Fruit fly (Drosophila melanogaster) whole organism, embryonic: ENCODE results near the gene CG9919.

ENCODE experiments used
- Ada2b ChIP-seq: fragments of 200-800 bp; sonication (Bioruptor generic); IDR thresholded peaks from 2 replicates; pipeline ENCODE4 v1.3.6; 2022; ENCODE audit warnings: missing biosample characterization, missing genetic modification characterization
- Atf6 ChIP-seq: fragments of 200-800 bp; sonication (Bioruptor generic); IDR thresholded peaks from 2 replicates; pipeline ENCODE4 v1.3.6; 2022; ENCODE audit warnings: missing biosample characterization, missing genetic modification characterization
- Blimp-1 ChIP-seq: fragments of 200-800 bp; sonication (Bioruptor generic); optimal IDR thresholded peaks from 3 replicates; lab custom pipeline; 2018; ENCODE audit warnings: missing biosample characterization, missing genetic modification characterization, mild to moderate bottlenecking, moderate library complexity, missing genetic modification reagents
- CG11398 ChIP-seq: fragments of 200-800 bp; sonication (Bioruptor generic); optimal IDR thresholded peaks from 2 replicates; lab custom pipeline; 2016; ENCODE audit warnings: missing biosample characterization, missing genetic modification characterization
- CG12155 ChIP-seq: fragments of 200-800 bp; sonication (Bioruptor generic); optimal IDR thresholded peaks from 3 replicates; lab custom pipeline; 2016; ENCODE audit warnings: missing biosample characterization, missing genetic modification characterization
- CG12659 ChIP-seq: fragments of 200-800 bp; sonication (Bioruptor generic); optimal IDR thresholded peaks from 3 replicates; lab custom pipeline; 2017; ENCODE audit warnings: mild to moderate bottlenecking, missing biosample characterization, missing genetic modification reagents, missing genetic modification characterization
- CG14050 ChIP-seq: fragments of 200-800 bp; sonication (Bioruptor generic); IDR thresholded peaks from 3 replicates; pipeline ENCODE4 v1.3.6; 2022; ENCODE audit warnings: missing biosample characterization, missing genetic modification characterization
- CG14441 ChIP-seq: fragments of 200-800 bp; sonication (Bioruptor generic); IDR thresholded peaks from 2 replicates; pipeline ENCODE4 v1.3.6; 2022; ENCODE audit warnings: missing biosample characterization, missing genetic modification characterization
- CG14860 ChIP-seq: fragments of 200-800 bp; sonication (Bioruptor generic); IDR thresholded peaks from 3 replicates; pipeline ENCODE4 v1.3.6; 2022; ENCODE audit warnings: missing biosample characterization, missing genetic modification characterization; ENCODE audit not compliant: partially characterized antibody
- CG14965 ChIP-seq: fragments of 200-800 bp; sonication (Bioruptor generic); optimal IDR thresholded peaks from 2 replicates; lab custom pipeline; 2016; ENCODE audit warnings: missing biosample characterization, missing genetic modification characterization, borderline replicate concordance
- CG1529 ChIP-seq: fragments of 200-800 bp; sonication (Bioruptor generic); optimal IDR thresholded peaks from 3 replicates; lab custom pipeline; 2018; ENCODE audit warnings: missing biosample characterization, missing genetic modification characterization
- CG15479 ChIP-seq: fragments of 200-800 bp; sonication (Bioruptor generic); optimal IDR thresholded peaks from 3 replicates; lab custom pipeline; 2019; ENCODE audit warnings: missing biosample characterization, mild to moderate bottlenecking, missing genetic modification characterization, moderate library complexity
- CG16813 ChIP-seq: fragments of 200-800 bp; sonication (Bioruptor generic); IDR thresholded peaks from 3 replicates; pipeline ENCODE4 v1.3.6; 2022; ENCODE audit warnings: missing biosample characterization, missing genetic modification characterization; ENCODE audit not compliant: partially characterized antibody
- CG17361 ChIP-seq: fragments of 200-800 bp; sonication (Bioruptor generic); IDR thresholded peaks from 3 replicates; pipeline ENCODE4 v1.3.6; 2022; ENCODE audit warnings: missing biosample characterization, missing genetic modification characterization
- CG17912 ChIP-seq: fragments of 200-800 bp; sonication (Bioruptor generic); optimal IDR thresholded peaks from 2 replicates; lab custom pipeline; 2018; ENCODE audit warnings: missing biosample characterization, mild to moderate bottlenecking, missing genetic modification characterization
- CG1792 ChIP-seq: fragments of 200-800 bp; sonication (Bioruptor generic); optimal IDR thresholded peaks from 2 replicates; lab custom pipeline; 2016; ENCODE audit warnings: missing biosample characterization, missing genetic modification characterization
- CG18262 ChIP-seq: fragments of 200-800 bp; optimal IDR thresholded peaks from 3 replicates; lab custom pipeline; 2019; ENCODE audit warnings: missing biosample characterization, mild to moderate bottlenecking, missing genetic modification characterization, moderate library complexity
- CG2712 ChIP-seq: fragments of 200-800 bp; optimal IDR thresholded peaks from 3 replicates; lab custom pipeline; 2019; ENCODE audit warnings: missing biosample characterization, mild to moderate bottlenecking, missing genetic modification characterization, moderate library complexity
- CG34224 ChIP-seq: fragments of 200-800 bp; sonication (Bioruptor generic); IDR thresholded peaks from 3 replicates; pipeline ENCODE4 v1.3.6; 2022; ENCODE audit warnings: missing biosample characterization, missing genetic modification characterization; ENCODE audit not compliant: partially characterized antibody
- CG3838 ChIP-seq: fragments of 200-800 bp; sonication (Bioruptor generic); optimal IDR thresholded peaks from 3 replicates; lab custom pipeline; 2016; ENCODE audit warnings: missing biosample characterization, missing genetic modification characterization
- CG5180 ChIP-seq: fragments of 200-800 bp; sonication (Bioruptor generic); optimal IDR thresholded peaks from 3 replicates; lab custom pipeline; 2017; ENCODE audit warnings: missing biosample characterization, missing genetic modification characterization, mild to moderate bottlenecking, moderate library complexity, missing genetic modification reagents
- CG6791 ChIP-seq: fragments of 200-800 bp; sonication (Bioruptor generic); IDR thresholded peaks from 3 replicates; pipeline ENCODE4 v1.3.6; 2022; ENCODE audit warnings: missing biosample characterization, missing genetic modification characterization; ENCODE audit not compliant: partially characterized antibody
- CG9797 ChIP-seq: fragments of 200-800 bp; sonication (Bioruptor generic); optimal IDR thresholded peaks from 3 replicates; lab custom pipeline; 2018; ENCODE audit warnings: missing biosample characterization, mild to moderate bottlenecking, missing genetic modification characterization
- Dip2 ChIP-seq: fragments of 200-800 bp; sonication (Bioruptor generic); IDR thresholded peaks from 2 replicates; pipeline ENCODE4 v1.3.6; 2022; ENCODE audit warnings: missing biosample characterization, missing genetic modification characterization
- Dip3 ChIP-seq: fragments of 200-800 bp; sonication (Bioruptor generic); optimal IDR thresholded peaks from 3 replicates; lab custom pipeline; 2016; ENCODE audit warnings: missing biosample characterization, missing genetic modification characterization
- Dll ChIP-seq: fragments of 200-800 bp; sonication (Bioruptor generic); IDR thresholded peaks from 4 replicates; pipeline ENCODE4 v1.3.6; 2022; ENCODE audit warnings: missing biosample characterization, missing genetic modification characterization; ENCODE audit not compliant: partially characterized antibody
- Dp ChIP-seq: fragments of 200-800 bp; sonication (Bioruptor generic); optimal IDR thresholded peaks from 2 replicates; lab custom pipeline; 2018; ENCODE audit warnings: missing biosample characterization, mild to moderate bottlenecking, missing genetic modification characterization, moderate library complexity
- E2f1 ChIP-seq: fragments of 200-800 bp; sonication (Bioruptor generic); IDR thresholded peaks from 2 replicates; pipeline ENCODE4 v1.3.6; 2022; ENCODE audit warnings: missing biosample characterization, missing genetic modification characterization
- Ets65A ChIP-seq: fragments of 200-800 bp; sonication (Bioruptor generic); peaks from one replicate; lab custom pipeline; 2016; ENCODE audit warnings: missing biosample characterization, missing genetic modification characterization
- HLH54F ChIP-seq: fragments of 200-800 bp; sonication (Bioruptor generic); optimal IDR thresholded peaks from 3 replicates; lab custom pipeline; 2016; ENCODE audit warnings: missing biosample characterization, missing genetic modification characterization
- Hr51 ChIP-seq, 2 experiments: fragments of 200-800 bp; sonication (Bioruptor generic); optimal IDR thresholded peaks; 2 replicates in 1 of 2; 3 replicates in 1 of 2; lab custom pipeline; 2016 to 2018; ENCODE audit warnings: missing biosample characterization in 2 of 2, missing genetic modification characterization in 2 of 2, mild to moderate bottlenecking in 1 of 2, moderate library complexity in 1 of 2
- Lhr ChIP-seq: fragments of 200-800 bp; sonication (Bioruptor generic); optimal IDR thresholded peaks from 3 replicates; lab custom pipeline; 2017; ENCODE audit warnings: mild to moderate bottlenecking, missing biosample characterization, missing genetic modification reagents, missing genetic modification characterization
- Max ChIP-seq: fragments of 200-800 bp; sonication (Bioruptor generic); optimal IDR thresholded peaks from 2 replicates; lab custom pipeline; 2016; ENCODE audit warnings: missing biosample characterization, mild to moderate bottlenecking, missing genetic modification characterization
- Taf1 ChIP-seq: fragments of 200-800 bp; sonication (Bioruptor generic); IDR thresholded peaks from 2 replicates; pipeline ENCODE4 v1.3.6; 2022; ENCODE audit warnings: missing biosample characterization, missing genetic modification characterization
- bigmax ChIP-seq: fragments of 200-800 bp; sonication (Bioruptor generic); optimal IDR thresholded peaks from 2 replicates; lab custom pipeline; 2018; ENCODE audit warnings: missing biosample characterization, mild to moderate bottlenecking, missing genetic modification characterization
- chinmo ChIP-seq: fragments of 200-800 bp; sonication (Bioruptor generic); IDR thresholded peaks from 4 replicates; pipeline ENCODE4 v1.3.6; 2022; ENCODE audit warnings: missing biosample characterization, missing genetic modification characterization; ENCODE audit not compliant: partially characterized antibody
- croc ChIP-seq: fragments of 200-800 bp; sonication (Bioruptor generic); conservative IDR thresholded peaks from 3 replicates; pipeline ENCODE4 v1.3.6; 2022; ENCODE audit warnings: missing biosample characterization, missing genetic modification characterization
- cwo ChIP-seq: fragments of 200-800 bp; sonication (Bioruptor generic); optimal IDR thresholded peaks from 3 replicates; lab custom pipeline; 2017; ENCODE audit warnings: missing biosample characterization, missing genetic modification characterization, mild to moderate bottlenecking, moderate library complexity, missing genetic modification reagents
- ems ChIP-seq: fragments of 200-800 bp; sonication (Bioruptor generic); optimal IDR thresholded peaks from 3 replicates; lab custom pipeline; 2016; ENCODE audit warnings: missing biosample characterization, missing genetic modification characterization
- eve ChIP-seq, 2 experiments: fragments of >200 bp; optimal IDR thresholded peaks; 2 replicates each; lab custom pipeline; 2017; ENCODE audit warnings: missing biosample characterization in 2 of 2, missing genetic modification characterization in 2 of 2
- gt ChIP-seq: fragments of 200-800 bp; sonication (Bioruptor generic); IDR thresholded peaks from 2 replicates; pipeline ENCODE4 v1.3.6; 2022; ENCODE audit warnings: missing biosample characterization, missing genetic modification characterization
- oc ChIP-seq: fragments of 200-800 bp; sonication (Bioruptor generic); optimal IDR thresholded peaks from 2 replicates; lab custom pipeline; 2018; ENCODE audit warnings: missing biosample characterization, mild to moderate bottlenecking, missing genetic modification characterization, moderate library complexity
- prd ChIP-seq, 3 experiments: fragments of >200 bp in 2 of 3; fragments of 200-800 bp in 1 of 3; sonication (Bioruptor generic) in 1 of 3; optimal IDR thresholded peaks in 2 of 3; IDR thresholded peaks in 1 of 3; 2 replicates in 2 of 3; 3 replicates in 1 of 3; pipeline versions ENCODE4 v1.3.6 to Lab custom; 2017 to 2022; ENCODE audit warnings: missing biosample characterization in 1 of 3, missing genetic modification characterization in 1 of 3
- row ChIP-seq: fragments of 200-800 bp; sonication (Bioruptor generic); IDR thresholded peaks from 3 replicates; pipeline ENCODE4 v1.3.6; 2022; ENCODE audit warnings: missing biosample characterization, missing genetic modification characterization
- toy ChIP-seq: fragments of 200-800 bp; sonication (Bioruptor generic); IDR thresholded peaks from 2 replicates; pipeline ENCODE4 v1.3.6; 2022; ENCODE audit warnings: missing biosample characterization, missing genetic modification characterization
- unpg ChIP-seq: fragments of 200-800 bp; sonication (Bioruptor generic); optimal IDR thresholded peaks from 3 replicates; lab custom pipeline; 2018; ENCODE audit warnings: missing biosample characterization, mild to moderate bottlenecking, missing genetic modification characterization, moderate library complexity
- vnd ChIP-seq: fragments of 200-800 bp; sonication (Bioruptor generic); IDR thresholded peaks from 3 replicates; pipeline ENCODE4 v1.3.6; 2022; ENCODE audit warnings: missing biosample characterization, missing genetic modification characterization; ENCODE audit not compliant: partially characterized antibody
- yki ChIP-seq: fragments of >200 bp; optimal IDR thresholded peaks from 3 replicates; lab custom pipeline; 2018

CG9919 gene

dm6 chrX:16313078-16313875, 17.3 kb downstream of the CG9919 start, which contains the start of the genes CG9915 and SWIP (continued):
- TF ChIP-seq CG16813 (GFP tag; lab: Robert Waterston, UW) (peak; percentile 70), cwo (GFP tag; lab: Kevin White, UChicago) (no peak), Dip3 (GFP tag; lab: Kevin White, UChicago) (no peak), E2f1 (GFP tag; lab: Robert Waterston, UW) (no peak), Atf6 (GFP tag; lab: Robert Waterston, UW) (no peak), yki (lab: Kevin White, UChicago) (no peak), CG1529 (no peak), CG11398 (GFP tag; lab: Kevin White, UChicago) (no peak), CG3838 (GFP tag; lab: Kevin White, UChicago) (no peak), CG14441 (GFP tag; lab: Robert Waterston, UW) (no peak), prd (optimal IDR thresholded peaks at IDR 0.05; lab: Kevin White, UChicago) (no peak), prd (GFP tag; IDR thresholded peaks at IDR 0.05; lab: Robert Waterston, UW) (no peak), Dll (GFP tag; lab: Robert Waterston, UW) (peak; percentile 56), CG12659 (GFP tag; lab: Kevin White, UChicago) (peak; percentile 44), bigmax (no peak), unpg (GFP tag; lab: Kevin White, UChicago) (peak; percentile 7), vnd (GFP tag; lab: Robert Waterston, UW) (peak; percentile 70), CG2712 (tag; lab: Kevin White, UChicago) (peak; percentile 12), CG9797 (GFP tag; lab: Kevin White, UChicago) (no peak), HLH54F (GFP tag; lab: Kevin White, UChicago) (no peak), ems (no peak), CG14965 (GFP tag; lab: Kevin White, UChicago) (no peak), CG15479 (GFP tag; lab: Kevin White, UChicago) (no peak), CG17361 (GFP tag; lab: Robert Waterston, UW) (peak; percentile 46; the same call in 1 of the 3 replicates), CG12155 (GFP tag; lab: Kevin White, UChicago) (no peak), CG5180 (GFP tag; lab: Kevin White, UChicago) (no peak), Hr51 (GFP tag; optimal IDR thresholded peaks at IDR 0.05; lab: Kevin White, UChicago) (no peak), Lhr (GFP tag; lab: Kevin White, UChicago) (no peak), Taf1 (GFP tag; lab: Robert Waterston, UW) (no peak), croc (GFP tag; lab: Robert Waterston, UW) (no peak), eve (GFP tag; optimal IDR thresholded peaks at IDR 0.05; lab: Kevin White, UChicago) (no peak), CG18262 (peak; percentile 34), Max (peak; percentile 21), toy (GFP tag; lab: Robert Waterston, UW) (no peak), CG17912 (no peak), CG14860 (peak; percentile 67; the same call in 2 of the 3 replicates), gt (GFP tag; lab: Robert Waterston, UW) (no peak), CG34224 (GFP tag; lab: Robert Waterston, UW) (no peak; the same call in 2 of the 3 replicates), CG1792 (GFP tag; lab: Kevin White, UChicago) (no peak), CG6791 (peak; percentile 74), row (peak; percentile 62; the same call in 2 of the 3 replicates), Ets65A (GFP tag; lab: Kevin White, UChicago) (no peak), oc (no peak), Dp (GFP tag; lab: Kevin White, UChicago) (peak; percentile 43), Blimp-1 (GFP tag; lab: Kevin White, UChicago) (no peak), chinmo (GFP tag; lab: Robert Waterston, UW) (no peak), CG14050 (GFP tag; lab: Robert Waterston, UW) (no peak), Ada2b (no peak), Dip2 (no peak)
